Worm (Caenorhabditis elegans): ENCODE measurements around the gene Y62F5A.9.

Y62F5A.9 gene

DNA sequence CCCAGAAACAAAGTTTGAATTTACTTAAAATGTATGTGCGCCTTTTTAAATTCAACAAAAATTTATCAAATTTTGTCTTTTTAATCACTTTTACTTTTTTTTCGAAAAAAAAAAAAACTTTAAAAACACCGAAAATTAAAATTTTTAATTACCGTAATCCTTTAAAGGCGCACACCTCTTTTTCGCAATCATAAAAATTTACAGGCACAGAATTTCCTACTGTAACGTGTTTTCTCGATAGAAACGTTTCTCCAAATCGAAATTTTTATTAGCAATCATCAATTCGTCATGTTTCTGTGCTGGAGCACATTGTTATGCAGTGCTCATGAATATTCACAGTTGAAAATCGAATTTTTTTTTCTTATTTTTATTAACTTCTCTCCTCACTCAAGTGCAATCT is 2.1 kb downstream of the Y62F5A.9 start:
- TF ChIP-seq ceh-18 (tag; optimal IDR thresholded peaks at IDR 0.05) = no peak
- TF ChIP-seq ceh-24 (tag; optimal IDR thresholded peaks at IDR 0.05) = no peak
- TF ChIP-seq hlh-30 (tag; optimal IDR thresholded peaks at IDR 0.05; ENCODE audit: insufficient read depth) = no peak
- TF ChIP-seq fax-1 (tag; optimal IDR thresholded peaks at IDR 0.05) = no peak
- TF ChIP-seq C38D4.7 (GFP tag; optimal IDR thresholded peaks at IDR 0.05) = no peak
- TF ChIP-seq ama-1 (optimal IDR thresholded peaks at IDR 0.05) = no peak
- TF ChIP-seq eyg-1 (tag; optimal IDR thresholded peaks at IDR 0.05) = no peak
- TF ChIP-seq K09A11.1 (tag; optimal IDR thresholded peaks at IDR 0.05; ENCODE audit: insufficient read depth) = no peak
- no peak for TF ChIP-seq C08G9.2 (tag; optimal IDR thresholded peaks at IDR 0.05)
- TF ChIP-seq pha-4 (tag; optimal IDR thresholded peaks at IDR 0.05) = no peak
- no peak for TF ChIP-seq gmeb-2 (tag; optimal IDR thresholded peaks at IDR 0.05)
- TF ChIP-seq ceh-9 (tag; optimal IDR thresholded peaks at IDR 0.05) = no peak
- no peak for TF ChIP-seq ceh-22 (tag; optimal IDR thresholded peaks at IDR 0.05)
- no peak for TF ChIP-seq pqm-1 (tag; optimal IDR thresholded peaks at IDR 0.05)
- no peak for TF ChIP-seq ttx-3 (tag; optimal IDR thresholded peaks at IDR 0.05)
- TF ChIP-seq K02D7.2 (tag; optimal IDR thresholded peaks at IDR 0.05) = no peak
- TF ChIP-seq fkh-6 (tag; optimal IDR thresholded peaks at IDR 0.05) = no peak
- no peak for TF ChIP-seq syd-9 (tag; optimal IDR thresholded peaks at IDR 0.05)
- no peak for TF ChIP-seq ceh-34 (tag; optimal IDR thresholded peaks at IDR 0.05)
- no peak for TF ChIP-seq ceh-45 (GFP tag; IDR thresholded peaks at IDR 0.05)

DNA sequence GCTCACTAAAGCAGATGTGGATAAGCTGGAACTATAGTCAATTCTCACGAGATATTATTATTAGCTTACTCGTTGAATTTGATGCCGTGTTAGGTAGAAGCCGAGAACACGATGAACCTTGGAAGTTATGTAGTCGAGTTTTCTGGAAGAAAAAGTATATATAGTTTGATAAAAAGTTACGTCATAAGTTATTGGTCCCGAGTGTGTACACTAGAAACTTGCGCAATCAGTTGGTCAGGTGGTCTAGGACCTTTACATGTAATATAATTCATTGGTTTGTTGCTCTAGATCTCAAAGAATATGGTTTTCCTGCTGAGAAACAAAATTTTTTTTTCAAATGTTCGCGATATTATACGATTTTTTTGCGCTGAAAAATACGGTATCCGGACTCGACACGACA is 2.7 kb downstream of the Y62F5A.9 start:
- TF ChIP-seq C08G9.2 (tag; optimal IDR thresholded peaks at IDR 0.05) = no peak
- peak; percentile 43 for TF ChIP-seq elt-2 (tag; optimal IDR thresholded peaks at IDR 0.05)
- TF ChIP-seq ceh-31 (tag; optimal IDR thresholded peaks at IDR 0.05) = no peak
- no peak for TF ChIP-seq dmd-4 (tag; optimal IDR thresholded peaks at IDR 0.05; ENCODE audit: borderline replicate concordance)

DNA sequence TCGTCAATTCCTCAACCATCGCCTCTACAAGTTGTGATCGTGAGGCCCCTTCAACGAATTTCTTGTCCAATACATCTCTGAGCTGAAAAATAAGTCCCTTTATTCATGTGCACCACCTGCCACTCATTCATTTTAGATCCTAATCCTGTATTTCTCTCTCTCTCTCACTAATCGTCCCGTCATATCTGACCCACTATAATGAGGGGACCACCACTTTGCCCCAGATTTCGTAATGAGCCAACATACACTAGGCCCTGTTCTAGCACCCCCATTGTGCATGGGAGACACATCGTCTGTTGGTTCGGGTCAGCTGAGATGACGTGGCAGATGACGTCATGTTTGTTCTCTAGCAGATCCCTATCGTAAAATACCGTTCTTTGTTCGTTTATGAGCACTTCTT is 3.2 kb downstream of the Y62F5A.9 start:
- TF ChIP-seq sdc-2 (tag; optimal IDR thresholded peaks at IDR 0.05) (peak; percentile 36), gmeb-2 (tag; optimal IDR thresholded peaks at IDR 0.05) (peak; percentile 4), dmd-4 (tag; optimal IDR thresholded peaks at IDR 0.05; ENCODE audit: borderline replicate concordance) (no peak), tbx-2 (tag; optimal IDR thresholded peaks at IDR 0.05) (peak; percentile 48), ref-2 (tag; optimal IDR thresholded peaks at IDR 0.05) (peak; percentile 68), ceh-22 (tag; optimal IDR thresholded peaks at IDR 0.05) (no peak), ceh-31 (tag; optimal IDR thresholded peaks at IDR 0.05) (peak; percentile 42)

DNA sequence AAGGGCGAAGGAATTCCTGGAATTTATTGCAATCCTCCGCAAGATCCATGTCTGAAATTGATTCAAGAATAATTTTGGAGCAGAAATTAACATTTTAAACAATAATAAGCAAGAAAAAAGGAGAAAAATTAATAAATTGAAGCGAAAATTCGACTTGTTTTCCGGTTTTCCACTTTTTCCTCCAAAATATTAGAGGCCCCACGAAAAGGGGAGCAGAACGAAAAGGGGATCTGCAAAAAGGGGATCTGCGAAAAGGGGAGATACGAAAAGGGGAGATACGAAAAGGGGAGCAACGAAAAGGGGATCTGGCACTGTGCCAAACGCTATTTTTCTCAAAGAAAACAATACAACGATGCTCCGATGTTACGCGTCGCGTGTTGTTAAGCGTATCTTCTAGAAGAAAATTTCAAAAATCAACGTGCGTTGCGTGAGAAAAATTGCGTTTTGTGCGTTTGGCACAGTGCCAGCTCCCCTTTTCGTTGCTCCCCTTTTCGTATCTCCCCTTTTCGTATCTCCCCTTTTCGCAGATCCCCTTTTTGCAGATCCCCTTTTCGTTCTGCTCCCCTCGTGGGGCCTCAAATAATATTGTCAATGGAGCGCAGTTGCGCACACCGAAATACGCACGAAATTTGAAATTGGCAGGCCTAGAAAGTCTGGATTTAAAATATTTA is 4.1 kb downstream of the Y62F5A.9 start, which contains the start of gene Y62F5A.12:
TSS of gene Y62F5A.12 (minus strand) at position 51 of the 671 bp plus-strand sequence.
- TF ChIP-seq lin-11 (tag; optimal IDR thresholded peaks at IDR 0.05) (peak; percentile 22), ceh-31 (tag; optimal IDR thresholded peaks at IDR 0.05) (peak; percentile 100), K02D7.2 (tag; optimal IDR thresholded peaks at IDR 0.05) (peak; percentile 18), sox-4 (tag; optimal IDR thresholded peaks at IDR 0.05) (peak; percentile 54), unc-86 (tag; optimal IDR thresholded peaks at IDR 0.05) (peak; percentile 79), sox-2 (GFP tag; IDR thresholded peaks at IDR 0.05) (peak; percentile 35; the same call in 1 of the 2 replicates), zip-5 (tag; optimal IDR thresholded peaks at IDR 0.05) (peak; percentile 92), ets-4 (tag; optimal IDR thresholded peaks at IDR 0.05) (peak; percentile 97), ceh-48 (tag; optimal IDR thresholded peaks at IDR 0.05) (peak; percentile 35), Y22D7AL.16 (tag; optimal IDR thresholded peaks at IDR 0.05) (peak; percentile 5), pha-2 (tag; optimal IDR thresholded peaks at IDR 0.05) (peak; percentile 49), ceh-2 (tag; optimal IDR thresholded peaks at IDR 0.05) (peak; percentile 95), hlh-15 (tag; optimal IDR thresholded peaks at IDR 0.05) (peak; percentile 64), hlh-6 (tag; optimal IDR thresholded peaks at IDR 0.05) (peak; percentile 62), ceh-18 (tag; optimal IDR thresholded peaks at IDR 0.05) (peak; percentile 89), fkh-6 (tag; optimal IDR thresholded peaks at IDR 0.05) (peak; percentile 57), sdc-2 (tag; optimal IDR thresholded peaks at IDR 0.05) (peak; percentile 9), madf-2 (tag; optimal IDR thresholded peaks at IDR 0.05) (peak; percentile 52), gmeb-2 (tag; optimal IDR thresholded peaks at IDR 0.05) (peak; percentile 65), hlh-13 (GFP tag; optimal IDR thresholded peaks at IDR 0.05) (peak; percentile 72), C08G9.2 (tag; optimal IDR thresholded peaks at IDR 0.05) (peak; percentile 97), tbx-2 (tag; optimal IDR thresholded peaks at IDR 0.05) (peak; percentile 99), che-1 (tag; optimal IDR thresholded peaks at IDR 0.05) (peak; percentile 21), elt-2 (tag; optimal IDR thresholded peaks at IDR 0.05) (peak; percentile 79), ztf-16 (tag; optimal IDR thresholded peaks at IDR 0.05) (peak; percentile 78), nfya-1 (tag; optimal IDR thresholded peaks at IDR 0.05) (peak; percentile 35), F13H6.1 (tag; optimal IDR thresholded peaks at IDR 0.05) (peak; percentile 96), fax-1 (tag; optimal IDR thresholded peaks at IDR 0.05) (peak; percentile 94), ceh-6 (GFP tag; optimal IDR thresholded peaks at IDR 0.05) (peak; percentile 45), syd-9 (tag; optimal IDR thresholded peaks at IDR 0.05) (peak; percentile 85)
